Fruit fly (Drosophila melanogaster) whole organism, embryonic: ENCODE measurements around the gene CG13252.
A peak's percentile ranks its signal among the peaks of the same experiment; 100 is the strongest.

Experiments
- BEAF-32 ChIP-seq: fragments of 200-800 bp; sonication (Bioruptor generic); optimal IDR thresholded peaks from 3 replicates; lab custom pipeline; 2017; ENCODE audit warnings: missing biosample characterization, missing genetic modification characterization, mild to moderate bottlenecking, moderate library complexity, missing genetic modification reagents
- CG10274 ChIP-seq: fragments of 200-800 bp; sonication (Bioruptor generic); optimal IDR thresholded peaks from 3 replicates; lab custom pipeline; 2017; ENCODE audit warnings: missing biosample characterization, mild to moderate bottlenecking, missing genetic modification characterization
- CG10959 ChIP-seq: fragments of 200-800 bp; sonication (Bioruptor generic); IDR thresholded peaks from 2 replicates; pipeline ENCODE4 v1.3.6; 2022; ENCODE audit warnings: missing biosample characterization, missing genetic modification characterization
- CG10979 ChIP-seq: fragments of 200-800 bp; sonication (Bioruptor generic); optimal IDR thresholded peaks from 2 replicates; lab custom pipeline; 2018; ENCODE audit warnings: missing biosample characterization, mild to moderate bottlenecking, missing genetic modification characterization, moderate library complexity
- CG11456 ChIP-seq: fragments of 200-800 bp; sonication (Bioruptor generic); IDR thresholded peaks from 3 replicates; pipeline ENCODE4 v1.3.6; 2022; ENCODE audit warnings: missing biosample characterization, missing genetic modification characterization
- CG1233 ChIP-seq: fragments of 200-800 bp; sonication (Bioruptor generic); optimal IDR thresholded peaks from 4 replicates; lab custom pipeline; 2018; ENCODE audit warnings: missing biosample characterization, mild to moderate bottlenecking, missing genetic modification characterization
- CG12659 ChIP-seq: fragments of 200-800 bp; sonication (Bioruptor generic); optimal IDR thresholded peaks from 3 replicates; lab custom pipeline; 2017; ENCODE audit warnings: mild to moderate bottlenecking, missing biosample characterization, missing genetic modification reagents, missing genetic modification characterization
- CG15696 ChIP-seq: fragments of 200-800 bp; sonication (Bioruptor generic); optimal IDR thresholded peaks from 2 replicates; lab custom pipeline; 2019; ENCODE audit warnings: missing biosample characterization, mild to moderate bottlenecking, missing genetic modification characterization, moderate library complexity
- CG16815 ChIP-seq: fragments of 200-800 bp; sonication (Bioruptor generic); optimal IDR thresholded peaks from 3 replicates; lab custom pipeline; 2017; ENCODE audit warnings: missing biosample characterization, mild to moderate bottlenecking, missing genetic modification characterization
- CG17361 ChIP-seq: fragments of 200-800 bp; sonication (Bioruptor generic); IDR thresholded peaks from 3 replicates; pipeline ENCODE4 v1.3.6; 2022; ENCODE audit warnings: missing biosample characterization, missing genetic modification characterization
- CG18011 ChIP-seq: fragments of 200-800 bp; sonication (Bioruptor generic); optimal IDR thresholded peaks from 2 replicates; lab custom pipeline; 2017; ENCODE audit warnings: missing biosample characterization, missing genetic modification characterization, mild to moderate bottlenecking, moderate library complexity, missing genotype
- CG18764 ChIP-seq: fragments of 200-800 bp; sonication (Bioruptor generic); optimal IDR thresholded peaks from 3 replicates; lab custom pipeline; 2016; ENCODE audit warnings: missing biosample characterization, missing genetic modification characterization
- CG2116 ChIP-seq: fragments of 200-800 bp; sonication (Bioruptor generic); optimal IDR thresholded peaks from 3 replicates; lab custom pipeline; 2018; ENCODE audit warnings: missing biosample characterization, mild to moderate bottlenecking, missing genetic modification characterization
- CG2199 ChIP-seq: fragments of 200-800 bp; sonication (Bioruptor generic); IDR thresholded peaks from 3 replicates; pipeline ENCODE4 v1.3.6; 2022; ENCODE audit warnings: missing biosample characterization, missing genetic modification characterization
- CG30020 ChIP-seq: fragments of 200-800 bp; optimal IDR thresholded peaks from 2 replicates; lab custom pipeline; 2019; ENCODE audit warnings: missing biosample characterization, mild to moderate bottlenecking, missing genetic modification characterization, moderate library complexity
- CG30403 ChIP-seq: fragments of 200-800 bp; sonication (Bioruptor generic); optimal IDR thresholded peaks from 3 replicates; lab custom pipeline; 2016; ENCODE audit warnings: missing biosample characterization, missing genetic modification characterization
- CG30431 ChIP-seq: fragments of 200-800 bp; sonication (Bioruptor generic); optimal IDR thresholded peaks from 2 replicates; lab custom pipeline; 2017; ENCODE audit warnings: missing biosample characterization, missing genetic modification characterization
- CG3726 ChIP-seq: fragments of 200-800 bp; sonication (Bioruptor generic); IDR thresholded peaks from 3 replicates; pipeline ENCODE4, ENCODE4 v1.3.6; 2022; ENCODE audit warnings: missing biosample characterization, missing genetic modification characterization
- CG43689 ChIP-seq: fragments of 200-800 bp; sonication (Bioruptor generic); IDR thresholded peaks from 2 replicates; pipeline ENCODE4 v1.3.6; 2022; ENCODE audit warnings: missing biosample characterization, missing genetic modification characterization
- CG4617 ChIP-seq: fragments of 200-800 bp; sonication (Bioruptor generic); optimal IDR thresholded peaks from 3 replicates; lab custom pipeline; 2016; ENCODE audit warnings: missing biosample characterization, missing genetic modification characterization, borderline replicate concordance
- CG7987 ChIP-seq: fragments of 200-800 bp; sonication (Bioruptor generic); optimal IDR thresholded peaks from 2 replicates; lab custom pipeline; 2018; ENCODE audit warnings: missing biosample characterization, mild to moderate bottlenecking, missing genetic modification characterization, moderate library complexity
- CG8281 ChIP-seq: fragments of 200-800 bp; sonication (Bioruptor generic); optimal IDR thresholded peaks from 2 replicates; lab custom pipeline; 2018; ENCODE audit warnings: missing biosample characterization, mild to moderate bottlenecking, missing genetic modification characterization, moderate library complexity
- CG9727 ChIP-seq: fragments of 200-800 bp; sonication (Bioruptor generic); optimal IDR thresholded peaks from 3 replicates; lab custom pipeline; 2017; ENCODE audit warnings: missing biosample characterization, mild to moderate bottlenecking, missing genetic modification characterization
- Deaf1 ChIP-seq: fragments of 200-800 bp; optimal IDR thresholded peaks from 3 replicates; lab custom pipeline; 2019; ENCODE audit warnings: missing biosample characterization, mild to moderate bottlenecking, missing genetic modification characterization, moderate library complexity
- Doc2 ChIP-seq: fragments of 200-800 bp; sonication (Bioruptor generic); IDR thresholded peaks from 2 replicates; pipeline ENCODE4 v1.3.6; 2022; ENCODE audit warnings: missing biosample characterization, missing genetic modification characterization
- E2f2 ChIP-seq: fragments of 200-800 bp; sonication (Bioruptor generic); IDR thresholded peaks from 2 replicates; pipeline ENCODE4 v1.3.6; 2022; ENCODE audit warnings: missing biosample characterization, missing genetic modification characterization
- H15 ChIP-seq: fragments of 200-800 bp; sonication (Bioruptor generic); IDR thresholded peaks from 3 replicates; pipeline ENCODE4 v1.3.6; 2022; ENCODE audit warnings: missing biosample characterization, missing genetic modification characterization
- Hey ChIP-seq: fragments of 200-800 bp; sonication (Bioruptor generic); optimal IDR thresholded peaks from 3 replicates; lab custom pipeline; 2018; ENCODE audit warnings: missing biosample characterization, mild to moderate bottlenecking, missing genetic modification characterization
- Sin3A ChIP-seq: fragments of >200 bp; optimal IDR thresholded peaks from 2 replicates; lab custom pipeline; 2018
- al ChIP-seq: fragments of 200-800 bp; sonication (Bioruptor generic); IDR thresholded peaks from 2 replicates; pipeline ENCODE4 v1.3.6; 2022; ENCODE audit warnings: missing biosample characterization, missing genetic modification characterization
- dmrt11E ChIP-seq: fragments of 200-800 bp; sonication (Bioruptor generic); optimal IDR thresholded peaks from 3 replicates; lab custom pipeline; 2018; ENCODE audit warnings: missing biosample characterization, mild to moderate bottlenecking, missing genetic modification characterization, moderate library complexity
- dmrt99B ChIP-seq: fragments of 200-800 bp; sonication (Bioruptor generic); optimal IDR thresholded peaks from 2 replicates; lab custom pipeline; 2018; ENCODE audit warnings: missing biosample characterization, mild to moderate bottlenecking, missing genetic modification characterization, moderate library complexity
- ewg ChIP-seq: fragments of 200-800 bp; sonication (Bioruptor generic); optimal IDR thresholded peaks from 3 replicates; lab custom pipeline; 2017; ENCODE audit warnings: mild to moderate bottlenecking, missing biosample characterization, missing genetic modification reagents, missing genetic modification characterization
- fru ChIP-seq: fragments of >200 bp; optimal IDR thresholded peaks from 2 replicates; lab custom pipeline; 2017
- grau ChIP-seq: fragments of 200-800 bp; optimal IDR thresholded peaks from 3 replicates; lab custom pipeline; 2019; ENCODE audit warnings: missing biosample characterization, mild to moderate bottlenecking, missing genetic modification characterization, moderate library complexity
- lola ChIP-seq, 3 experiments: fragments of >200 bp in 2 of 3; fragments of 200-800 bp in 1 of 3; sonication (Bioruptor generic) in 1 of 3; optimal IDR thresholded peaks; 2 replicates each; lab custom pipeline; 2017 to 2019; ENCODE audit warnings: missing biosample characterization in 3 of 3, missing genetic modification characterization in 3 of 3, mild to moderate bottlenecking in 1 of 3, moderate library complexity in 1 of 3
- nau ChIP-seq: fragments of 200-800 bp; sonication (Bioruptor generic); optimal IDR thresholded peaks from 3 replicates; lab custom pipeline; 2017; ENCODE audit warnings: missing biosample characterization, mild to moderate bottlenecking, missing genetic modification characterization, missing genetic modification reagents
- phol ChIP-seq: fragments of 200-800 bp; sonication (Bioruptor generic); optimal IDR thresholded peaks from 3 replicates; lab custom pipeline; 2018; ENCODE audit warnings: missing biosample characterization, mild to moderate bottlenecking, missing genetic modification characterization, moderate library complexity
- pzg ChIP-seq: fragments of 200-800 bp; sonication (Bioruptor generic); optimal IDR thresholded peaks from 3 replicates; lab custom pipeline; 2018; ENCODE audit warnings: missing biosample characterization, mild to moderate bottlenecking, missing genetic modification characterization, moderate library complexity
- sim ChIP-seq: fragments of 200-800 bp; sonication (Bioruptor generic); IDR thresholded peaks from 2 replicates; pipeline ENCODE4 v1.3.6; 2022; ENCODE audit warnings: missing biosample characterization, missing genetic modification characterization
- sob ChIP-seq: fragments of 200-800 bp; sonication (Bioruptor generic); IDR thresholded peaks from 2 replicates; pipeline ENCODE4 v1.3.6; 2022; ENCODE audit warnings: missing biosample characterization, missing genetic modification characterization
- sqz ChIP-seq: fragments of 200-800 bp; sonication (Bioruptor generic); optimal IDR thresholded peaks from 3 replicates; lab custom pipeline; 2018; ENCODE audit warnings: missing biosample characterization, mild to moderate bottlenecking, missing genetic modification characterization
- tio ChIP-seq: fragments of 200-800 bp; sonication (Bioruptor generic); optimal IDR thresholded peaks from 2 replicates; lab custom pipeline; 2017; ENCODE audit warnings: missing biosample characterization, missing genetic modification characterization, inconsistent platforms
- trh ChIP-seq: fragments of 200-800 bp; sonication (Bioruptor generic); optimal IDR thresholded peaks from 2 replicates; lab custom pipeline; 2016; ENCODE audit warnings: missing biosample characterization, missing genetic modification characterization
- tup ChIP-seq: fragments of 200-800 bp; sonication (Bioruptor generic); optimal IDR thresholded peaks from 2 replicates; lab custom pipeline; 2016; ENCODE audit warnings: missing biosample characterization, mild to moderate bottlenecking, missing genetic modification characterization, moderate library complexity
- twi ChIP-seq: fragments of 200-800 bp; optimal IDR thresholded peaks from 2 replicates; lab custom pipeline; 2019; ENCODE audit warnings: missing biosample characterization, mild to moderate bottlenecking, missing genetic modification characterization, moderate library complexity
- usp ChIP-seq: fragments of >200 bp; optimal IDR thresholded peaks from 2 replicates; lab custom pipeline; 2017; ENCODE audit warnings: missing biosample characterization, missing genetic modification characterization
- zen ChIP-seq: fragments of 200-800 bp; sonication (Bioruptor generic); optimal IDR thresholded peaks from 3 replicates; lab custom pipeline; 2018; ENCODE audit warnings: missing biosample characterization, mild to moderate bottlenecking, missing genetic modification characterization, moderate library complexity

The CG13252 gene

DNA sequence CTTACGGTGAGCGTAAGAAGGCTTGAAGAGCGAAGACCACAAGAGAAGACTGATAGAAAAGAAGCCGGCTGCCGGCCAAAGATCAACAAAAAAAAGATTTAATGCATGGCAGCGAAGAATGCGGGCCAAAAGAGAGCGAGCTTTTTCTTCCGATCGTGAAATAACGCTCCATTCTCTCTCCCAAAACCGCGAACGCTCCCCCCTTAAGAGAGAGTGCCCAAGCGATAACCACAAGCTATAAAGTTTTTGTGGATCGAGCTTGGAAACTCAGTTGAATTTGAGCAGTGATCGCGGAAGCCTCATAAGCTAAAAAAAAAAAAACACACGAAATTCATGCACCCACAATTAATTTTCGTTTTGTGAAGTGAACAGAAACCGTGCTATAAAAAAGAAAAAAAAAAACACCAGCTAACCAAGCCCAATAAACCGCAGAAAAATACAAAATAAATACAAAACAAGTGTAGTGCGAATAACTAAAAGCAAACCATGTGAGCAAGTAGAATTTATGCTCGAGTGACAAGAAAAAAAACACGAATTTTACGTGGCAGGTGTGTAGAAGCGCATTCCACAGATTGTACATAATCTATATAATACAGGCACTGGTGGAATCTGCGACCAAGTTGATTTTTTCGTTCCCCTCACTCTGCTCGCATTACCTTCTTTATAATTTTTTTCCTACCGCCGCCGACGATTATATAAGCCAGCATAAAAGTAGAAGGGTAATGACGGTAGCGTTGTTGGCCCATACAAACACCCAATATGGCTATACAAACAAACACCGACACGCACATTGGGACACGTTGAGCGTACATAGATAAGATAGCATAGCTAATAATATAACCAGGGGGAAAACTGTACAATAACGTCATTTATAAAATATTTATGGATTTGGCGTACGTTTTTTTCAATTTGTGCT, at the start of gene CG13252 (continued):
- TF ChIP-seq dmrt99B (tag; lab: Kevin White, UChicago) (peak; percentile 27), CG2199 (GFP tag; lab: Robert Waterston, UW) (0 out of 3 replicates have a peak, but pooled peaks have one; percentile 8), sqz (GFP tag; lab: Kevin White, UChicago) (peak; percentile 51), CG18764 (GFP tag; lab: Kevin White, UChicago) (no peak), CG11456 (GFP tag; lab: Robert Waterston, UW) (no peak)

DNA sequence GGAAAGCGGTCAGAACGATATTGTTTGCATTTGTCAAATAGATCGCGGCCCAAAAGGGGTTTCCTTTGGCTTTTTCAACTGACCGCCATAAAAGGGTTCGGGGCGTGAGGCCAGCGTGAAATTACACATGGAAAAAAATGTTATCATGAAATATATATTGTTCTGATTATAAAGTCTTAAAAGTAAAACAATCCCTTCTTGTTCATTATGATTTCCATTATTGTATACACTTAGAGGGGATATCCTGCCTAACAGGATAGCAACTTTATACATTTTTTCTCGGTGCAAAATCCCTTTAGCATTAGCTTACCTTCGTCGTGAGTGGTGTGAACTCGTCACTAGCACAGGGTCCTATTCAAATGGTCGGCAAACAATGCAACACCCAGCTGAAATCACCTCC, 45.3 kb upstream of the CG13252 start:
- no peak for TF ChIP-seq CG12659 (GFP tag; lab: Kevin White, UChicago)
- no peak for TF ChIP-seq sob
- no peak for TF ChIP-seq al
- no peak for TF ChIP-seq tup (GFP tag; lab: Kevin White, UChicago)
- TF ChIP-seq ewg, result no peak
- no peak for TF ChIP-seq CG30020 (tag; lab: Kevin White, UChicago)
- TF ChIP-seq dmrt11E (tag; lab: Kevin White, UChicago), result peak; percentile 73
- TF ChIP-seq CG15696 (tag; lab: Kevin White, UChicago), result peak; percentile 7
- TF ChIP-seq trh (GFP tag; lab: Kevin White, UChicago), result no peak
- TF ChIP-seq pzg (GFP tag; lab: Kevin White, UChicago), result no peak
- no peak for TF ChIP-seq Sin3A (lab: Kevin White, UChicago)
- TF ChIP-seq CG1233 (GFP tag; lab: Kevin White, UChicago), result no peak
- TF ChIP-seq usp (GFP tag; lab: Kevin White, UChicago), result no peak
- no peak for TF ChIP-seq Hey
- TF ChIP-seq CG30431 (GFP tag; lab: Kevin White, UChicago), result no peak
- no peak for TF ChIP-seq CG8281
- no peak for TF ChIP-seq E2f2 (GFP tag; lab: Robert Waterston, UW)
- TF ChIP-seq CG10274 (GFP tag; lab: Kevin White, UChicago), result no peak
- TF ChIP-seq zen (tag; lab: Kevin White, UChicago), result peak; percentile 1
- peak; percentile 15 for TF ChIP-seq CG9727
- no peak for TF ChIP-seq CG7987 (GFP tag; lab: Kevin White, UChicago)
- TF ChIP-seq BEAF-32, result no peak
- TF ChIP-seq Deaf1 (tag; lab: Kevin White, UChicago), result no peak
- TF ChIP-seq CG2116, result no peak
- TF ChIP-seq grau (tag; lab: Kevin White, UChicago), result no peak
- no peak for TF ChIP-seq H15 (GFP tag; lab: Robert Waterston, UW)
- TF ChIP-seq phol (tag; lab: Kevin White, UChicago), result no peak
- no peak for TF ChIP-seq sim (GFP tag; lab: Robert Waterston, UW)
- TF ChIP-seq Doc2 (GFP tag; lab: Robert Waterston, UW), result no peak
- no peak for TF ChIP-seq CG30403 (GFP tag; lab: Kevin White, UChicago)
- TF ChIP-seq CG16815, result peak; percentile 14
- TF ChIP-seq twi, result no peak
- TF ChIP-seq tio (GFP tag; lab: Kevin White, UChicago), result no peak
- TF ChIP-seq CG43689 (GFP tag; lab: Robert Waterston, UW), result no peak
- no peak for TF ChIP-seq CG3726 (GFP tag; lab: Robert Waterston, UW)
- TF ChIP-seq CG4617 (GFP tag; lab: Kevin White, UChicago), result no peak
- TF ChIP-seq CG10979 (tag; lab: Kevin White, UChicago), result peak; percentile 31
- TF ChIP-seq lola (GFP tag; optimal IDR thresholded peaks at IDR 0.05; lab: Kevin White, UChicago), result peak in 1 of 3 experiments; percentile 38
- no peak for TF ChIP-seq nau (GFP tag; lab: Kevin White, UChicago)
- TF ChIP-seq CG17361 (GFP tag; lab: Robert Waterston, UW), result 0 out of 3 replicates have a peak, but pooled peaks have one; percentile 10
- no peak for TF ChIP-seq CG18011 (GFP tag; lab: Kevin White, UChicago)
- TF ChIP-seq CG10959 (GFP tag; lab: Robert Waterston, UW), result no peak
- no peak for TF ChIP-seq fru (lab: Kevin White, UChicago)
